Worm (Caenorhabditis elegans): ENCODE results near the gene sly-1.

- TF ChIP-seq unc-62 (GFP tag; optimal IDR thresholded peaks at IDR 0.05) (no peak), lsy-2 (tag; optimal IDR thresholded peaks at IDR 0.05) (no peak), unc-39 (tag; optimal IDR thresholded peaks at IDR 0.05) (no peak), elt-1 (tag; optimal IDR thresholded peaks at IDR 0.05; ENCODE audit: borderline replicate concordance, insufficient read depth) (no peak), snpc-4 (tag; optimal IDR thresholded peaks at IDR 0.05) (no peak), lin-13 (tag; optimal IDR thresholded peaks at IDR 0.05) (no peak), elt-3 (tag; optimal IDR thresholded peaks at IDR 0.05) (no peak), blmp-1 (tag; optimal IDR thresholded peaks at IDR 0.05) (no peak), cnd-1 (tag; optimal IDR thresholded peaks at IDR 0.05) (no peak), pha-4 (tag; optimal IDR thresholded peaks at IDR 0.05) (no peak), nhr-12 (tag; optimal IDR thresholded peaks at IDR 0.05) (no peak), nhr-28 (tag; optimal IDR thresholded peaks at IDR 0.05) (no peak), ces-1 (GFP tag; optimal IDR thresholded peaks at IDR 0.05) (no peak)
Measured at ce11 chrIII:10537558-10537957, 30.7 kb downstream of the sly-1 start.
